Worm (Caenorhabditis elegans) whole organism, dauer: ENCODE results near the gene C02B10.3.
"Not testable (repeated sequence)": the region's sequence is repeated elsewhere in the genome, so short reads cannot be mapped to it uniquely, and the experiment has no call there.

Experiments
- unc-62 ChIP-seq: sonication (generic microtip); optimal IDR thresholded peaks from 2 replicates; lab custom pipeline; 2017; ENCODE audit warnings: missing biosample characterization, missing genetic modification reagents, missing genetic modification characterization

C02B10.3 gene

ce11 chrIV:5066887-5067286, 36.2 kb downstream of the C02B10.3 start, which contains the start of gene ttbk-2.2:
Gene ttbk-2.2, minus strand, starts transcription at chrIV:5066987.
- TF ChIP-seq unc-62 (GFP tag; lab: Kevin White, UChicago): not testable (repeated sequence)

ce11 chrIV:5064961-5065360, 38.1 kb downstream of the C02B10.3 start, which contains the start of gene msp-53:
Gene msp-53, minus strand, starts transcription at chrIV:5065061.
- not testable (repeated sequence) for TF ChIP-seq unc-62 (GFP tag; lab: Kevin White, UChicago)

ce11 chrIV:5063297-5063696, 39.8 kb downstream of the C02B10.3 start:
- no peak for TF ChIP-seq unc-62 (GFP tag; lab: Kevin White, UChicago)

DNA sequence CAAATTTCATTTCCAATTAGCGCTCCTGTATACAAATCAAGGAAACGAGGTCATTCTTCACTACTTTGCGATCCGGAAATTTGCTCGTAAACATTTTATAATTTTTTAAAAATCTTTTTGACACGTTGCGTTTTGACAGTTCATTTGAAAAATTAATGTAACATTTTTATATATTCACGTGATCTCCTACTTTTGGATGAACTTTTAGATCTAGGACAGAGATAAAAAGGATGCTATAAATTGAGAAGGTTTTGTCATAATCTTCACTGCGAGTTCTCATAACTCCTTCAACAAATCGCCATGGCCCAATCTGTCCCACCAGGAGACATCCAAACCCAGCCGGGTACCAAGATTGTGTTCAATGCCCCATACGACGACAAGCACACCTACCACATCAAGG, 40.8 kb downstream of the C02B10.3 start, which contains the start of gene msp-57:
Gene msp-57 (plus strand): TSS at position 301 of the 400 bp plus-strand sequence.
- not testable (repeated sequence) for TF ChIP-seq unc-62 (GFP tag; lab: Kevin White, UChicago)

ce11 chrIV:5060984-5061383, 42.1 kb downstream of the C02B10.3 start, which contains the start of gene C09B9.7:
Gene C09B9.7, minus strand, starts transcription at chrIV:5061084.
- TF ChIP-seq unc-62 (GFP tag; lab: Kevin White, UChicago): no peak

- no peak for TF ChIP-seq unc-62 (GFP tag; lab: Kevin White, UChicago)
Measured at ce11 chrIV:5055964-5056588, 47.0 kb downstream of the C02B10.3 start, which contains the start of gene msp-55. Gene msp-55, minus strand, starts transcription at chrIV:5056014.

ce11 chrIV:5054297-5054696, 48.8 kb downstream of the C02B10.3 start:
- no peak for TF ChIP-seq unc-62 (GFP tag; lab: Kevin White, UChicago)

- no peak for TF ChIP-seq unc-62 (GFP tag; lab: Kevin White, UChicago)
Measured at ce11 chrIV:5045389-5045788, 57.7 kb downstream of the C02B10.3 start, which contains the start of gene hot-9. Gene hot-9, minus strand, starts transcription at chrIV:5045489.
